Worm (Caenorhabditis elegans) whole organism, L3 larva: ENCODE results near the gene mrpl-35.

ENCODE experiments used
- egl-27 ChIP-seq: sonication (generic microtip); optimal IDR thresholded peaks from 4 replicates; lab custom pipeline; 2017; ENCODE audit warnings: missing biosample characterization, missing genetic modification reagents, missing genetic modification characterization
- fos-1 ChIP-seq: fragments of 150-350 bp; optimal IDR thresholded peaks from 2 replicates; lab custom pipeline; 2014; ENCODE audit warnings: missing biosample characterization, missing genetic modification characterization
- lin-15B ChIP-seq: fragments of 150-350 bp; optimal IDR thresholded peaks from 2 replicates; lab custom pipeline; 2014; ENCODE audit warnings: missing biosample characterization, missing genetic modification characterization
- lin-39 ChIP-seq: fragments of 150-350 bp; optimal IDR thresholded peaks from 2 replicates; lab custom pipeline; 2018; ENCODE audit warnings: missing biosample characterization, missing genetic modification reagents, missing genetic modification characterization
- zag-1 ChIP-seq: fragments of 150-350 bp; optimal IDR thresholded peaks from 2 replicates; lab custom pipeline; 2014; ENCODE audit warnings: missing biosample characterization, missing genetic modification characterization
- ztf-4 ChIP-seq: fragments of 150-350 bp; optimal IDR thresholded peaks from 2 replicates; lab custom pipeline; 2014; ENCODE audit warnings: missing biosample characterization, missing genetic modification characterization

DNA sequence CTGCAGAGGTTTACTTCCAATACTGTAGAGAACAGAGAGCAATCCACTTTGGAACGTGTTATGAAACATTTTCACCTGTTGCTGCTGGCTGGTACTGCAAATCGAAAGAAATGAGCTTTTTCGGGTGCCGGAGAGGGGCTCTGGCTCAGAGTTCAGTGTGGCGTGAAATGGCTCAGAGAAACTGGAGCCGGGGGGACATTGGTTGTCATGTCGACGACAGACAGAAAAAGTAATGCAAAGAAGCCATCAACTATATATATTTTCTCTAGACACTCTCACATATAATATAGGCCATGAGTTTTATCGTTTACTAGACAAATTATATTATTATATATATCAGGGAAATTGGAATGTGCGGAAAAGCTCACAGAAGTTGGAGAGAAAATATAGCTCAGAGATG, 27.4 kb downstream of the mrpl-35 start, which contains the start of gene cfap-20:
- TF ChIP-seq egl-27 (tag; lab: Kevin White, UChicago): no peak
- TF ChIP-seq fos-1 (tag; lab: Kevin White, UChicago): no peak
- no peak for TF ChIP-seq lin-39
- TF ChIP-seq zag-1 (tag; lab: Kevin White, UChicago): no peak
- no peak for TF ChIP-seq ztf-4
- TF ChIP-seq lin-15B (tag; lab: Kevin White, UChicago): no peak
